Worm (Caenorhabditis elegans) whole organism, L4/young adult: ENCODE data around the gene gcst-1.

Source experiments
- W03F9.2 ChIP-seq: fragments of 150-350 bp; optimal IDR thresholded peaks from 2 replicates; lab custom pipeline; 2014; ENCODE audit warnings: missing biosample characterization, missing genetic modification characterization
- dao-5 ChIP-seq: sonication (generic microtip); optimal IDR thresholded peaks from 2 replicates; lab custom pipeline; 2016; ENCODE audit warnings: missing genotype, missing genetic modification characterization, moderate library complexity, missing compliant biosample characterization
- him-1 ChIP-seq: sonication (generic microtip); optimal IDR thresholded peaks from 2 replicates; lab custom pipeline; 2016; ENCODE audit warnings: missing genotype, missing genetic modification reagents, missing genetic modification characterization, missing compliant biosample characterization

ce11 chrV:5739438-5739837 lies 26.7 kb downstream of the gcst-1 start:
- TF ChIP-seq dao-5 (no peak), W03F9.2 (tag; lab: Kevin White, UChicago) (no peak), him-1 (tag; lab: Kevin White, UChicago) (no peak)
